Fruit fly (Drosophila melanogaster) Kc167 (cell line): Measurements from ENCODE around the gene CG42521.

Experiments used
- h ChIP-seq: fragments of >200 bp; optimal IDR thresholded peaks from 3 replicates; lab custom pipeline; 2018; ENCODE audit warnings: missing external identifiers
- insv ChIP-seq: fragments of >200 bp; optimal IDR thresholded peaks from 3 replicates; lab custom pipeline; 2018; ENCODE audit warnings: missing external identifiers
- psq ChIP-seq: fragments of >200 bp; optimal IDR thresholded peaks from 2 replicates; lab custom pipeline; 2017; ENCODE audit warnings: missing external identifiers

DNA sequence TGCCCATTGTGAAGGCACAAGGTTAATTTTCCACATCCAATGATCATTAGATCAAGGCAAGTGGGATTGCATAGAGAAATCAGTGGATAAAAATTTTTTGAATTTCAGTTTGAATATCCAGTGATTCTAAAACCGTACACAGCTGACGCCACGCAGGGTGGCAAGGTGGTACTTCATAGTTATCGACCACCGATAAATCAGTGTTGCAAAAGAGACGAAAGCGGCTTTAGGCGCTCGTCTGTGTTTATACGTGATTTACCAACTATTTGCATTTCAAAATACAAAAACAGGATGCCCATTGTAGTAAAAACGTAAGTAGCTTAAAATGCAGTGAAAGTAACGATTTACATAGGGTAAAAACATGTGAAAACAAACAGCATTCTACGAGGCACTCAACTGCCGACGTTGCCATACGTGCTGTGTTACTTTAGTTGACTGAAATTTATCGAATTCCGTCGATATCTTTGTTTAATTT is 7.5 kb upstream of the CG42521 start, which contains the start of the genes CG42535, CG34001 and hay:
- no peak for TF ChIP-seq psq (lab: Kevin White, UChicago)
- TF ChIP-seq h = no peak
- TF ChIP-seq insv = no peak
